Worm (Caenorhabditis elegans): ENCODE data around the gene F13E9.16.
A peak's percentile ranks its signal among the peaks of the same experiment; 100 is the strongest.

F13E9.16 gene

DNA sequence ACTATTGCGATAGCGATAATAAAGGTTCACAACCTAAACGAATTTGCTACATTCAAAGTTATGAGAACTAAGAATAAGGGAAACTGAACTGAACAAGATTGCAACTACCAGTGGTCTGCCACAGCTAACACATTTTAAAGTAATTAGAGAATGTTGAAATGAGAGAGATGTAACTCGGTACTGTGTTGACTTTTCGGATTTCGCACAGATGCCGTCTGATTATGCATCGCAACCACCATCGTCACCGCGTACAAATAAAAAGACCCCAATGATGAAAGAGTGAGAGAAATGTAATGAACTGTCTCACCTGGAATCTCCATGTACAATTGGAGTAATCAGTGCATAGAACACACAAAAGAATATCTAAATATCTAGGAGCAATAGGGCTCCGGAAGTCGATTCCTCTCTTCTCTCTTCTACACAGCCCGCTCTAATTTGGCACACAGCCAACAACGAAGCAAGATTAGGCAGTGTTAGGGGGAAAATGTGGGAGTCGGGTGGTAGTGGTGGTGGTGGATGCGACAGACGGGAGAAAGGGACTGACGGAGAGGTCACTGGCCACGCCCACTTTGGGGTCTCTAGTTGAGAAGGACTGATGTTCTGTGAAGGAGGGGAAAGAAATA is 18.4 kb downstream of the F13E9.16 start, which contains the start of gene F13E9.11:
F13E9.11 (minus strand) TSS at position 507 of the 623 bp plus-strand sequence.
- peak; percentile 15 for TF ChIP-seq tbx-2 (tag; optimal IDR thresholded peaks at IDR 0.05)
- TF ChIP-seq ceh-82 (tag; optimal IDR thresholded peaks at IDR 0.05), result peak in 1 of 3 experiments; percentile 43
- no peak for TF ChIP-seq irx-1 (tag; optimal IDR thresholded peaks at IDR 0.05)
- TF ChIP-seq nhr-47 (tag; optimal IDR thresholded peaks at IDR 0.05), result peak; percentile 2
- no peak for TF ChIP-seq nhr-84 (tag; optimal IDR thresholded peaks at IDR 0.05)
- TF ChIP-seq lin-14 (GFP tag; optimal IDR thresholded peaks at IDR 0.05), result peak; percentile 74
- TF ChIP-seq rnt-1 (tag; optimal IDR thresholded peaks at IDR 0.05), result peak; percentile 4
- TF ChIP-seq ets-5 (GFP tag; IDR thresholded peaks at IDR 0.05), result no peak

ce11 chrIV:10867370-10868146 is 19.6 kb downstream of the F13E9.16 start:
- TF ChIP-seq efl-1 (optimal IDR thresholded peaks at IDR 0.05), result no peak
- peak in 1 of 2 experiments; percentile 59 for TF ChIP-seq efl-1 (GFP tag; optimal IDR thresholded peaks at IDR 0.05 in 1 of 2)
- TF ChIP-seq mdl-1 (tag; optimal IDR thresholded peaks at IDR 0.05), result no peak
- TF ChIP-seq lin-35 (GFP tag; optimal IDR thresholded peaks at IDR 0.05), result no peak
- TF ChIP-seq ama-1 (optimal IDR thresholded peaks at IDR 0.05), result no peak
- no peak for TF ChIP-seq nhr-12 (tag; optimal IDR thresholded peaks at IDR 0.05)
- TF ChIP-seq C16A3.4 (tag; optimal IDR thresholded peaks at IDR 0.05), result no peak

ce11 chrIV:10864031-10864430 is 23.2 kb downstream of the F13E9.16 start, which contains the start of gene nish-1:
TSS of gene nish-1 (plus strand) at chrIV:10864331.
- no peak for TF ChIP-seq irx-1 (tag; optimal IDR thresholded peaks at IDR 0.05)
- TF ChIP-seq unc-62 (GFP tag; optimal IDR thresholded peaks at IDR 0.05), result no peak

- no peak for TF ChIP-seq efl-1 (optimal IDR thresholded peaks at IDR 0.05)
- peak in 1 of 2 experiments; percentile 41 for TF ChIP-seq efl-1 (GFP tag; optimal IDR thresholded peaks at IDR 0.05 in 1 of 2)
- TF ChIP-seq fkh-8 (tag; optimal IDR thresholded peaks at IDR 0.05), result no peak
Measured at ce11 chrIV:10861102-10861501, 26.1 kb downstream of the F13E9.16 start, which contains the start of gene rbm-22. TSS of gene rbm-22 (plus strand) at chrIV:10861402.

- peak in 1 of 2 experiments; percentile 61 for TF ChIP-seq mdl-1 (tag; optimal IDR thresholded peaks at IDR 0.05)
- TF ChIP-seq sptf-1 (tag; optimal IDR thresholded peaks at IDR 0.05), result no peak
- TF ChIP-seq Y116A8C.19 (tag; optimal IDR thresholded peaks at IDR 0.05; ENCODE audit: borderline replicate concordance), result no peak
- TF ChIP-seq ama-1 (optimal IDR thresholded peaks at IDR 0.05), result no peak
- TF ChIP-seq jun-1 (tag; optimal IDR thresholded peaks at IDR 0.05), result no peak
- no peak for TF ChIP-seq xbp-1 (tag; optimal IDR thresholded peaks at IDR 0.05)
- TF ChIP-seq ceh-90 (tag; optimal IDR thresholded peaks at IDR 0.05), result no peak
- no peak for TF ChIP-seq unc-98 (GFP tag; IDR thresholded peaks at IDR 0.05)
- no peak for TF ChIP-seq tbx-2 (tag; optimal IDR thresholded peaks at IDR 0.05)
- no peak for TF ChIP-seq dsc-1 (tag; optimal IDR thresholded peaks at IDR 0.05)
- peak; percentile 55 for TF ChIP-seq skn-1 (tag; optimal IDR thresholded peaks at IDR 0.05)
- TF ChIP-seq lin-14 (GFP tag; optimal IDR thresholded peaks at IDR 0.05), result peak; percentile 56
- TF ChIP-seq unc-30 (tag; optimal IDR thresholded peaks at IDR 0.05), result no peak
- TF ChIP-seq aha-1 (tag; optimal IDR thresholded peaks at IDR 0.05), result no peak
- peak in 1 of 2 experiments; percentile 52 for TF ChIP-seq lsy-2 (tag; optimal IDR thresholded peaks at IDR 0.05)
- TF ChIP-seq dpl-1 (GFP tag; optimal IDR thresholded peaks at IDR 0.05), result peak; percentile 8 to 32 (median 13)
- TF ChIP-seq C34B4.2 (tag; optimal IDR thresholded peaks at IDR 0.05), result no peak
- no peak for TF ChIP-seq fos-1 (tag; optimal IDR thresholded peaks at IDR 0.05)
- peak; percentile 2 for TF ChIP-seq mep-1 (tag; optimal IDR thresholded peaks at IDR 0.05)
- no peak for TF ChIP-seq ztf-4 (tag; optimal IDR thresholded peaks at IDR 0.05)
- TF ChIP-seq pax-3 (tag; optimal IDR thresholded peaks at IDR 0.05), result no peak
- peak; percentile 29 for TF ChIP-seq snu-23 (GFP tag; optimal IDR thresholded peaks at IDR 0.05)
- TF ChIP-seq nhr-84 (tag; optimal IDR thresholded peaks at IDR 0.05), result no peak
- no peak for TF ChIP-seq egl-13 (tag; optimal IDR thresholded peaks at IDR 0.05)
- no peak for TF ChIP-seq nhr-237 (tag; optimal IDR thresholded peaks at IDR 0.05)
- TF ChIP-seq C16A3.4 (tag; optimal IDR thresholded peaks at IDR 0.05), result peak; percentile 37
- TF ChIP-seq elt-3 (tag; optimal IDR thresholded peaks at IDR 0.05), result peak in 1 of 6 experiments; percentile 41
- TF ChIP-seq efl-1 (optimal IDR thresholded peaks at IDR 0.05), result peak in 1 of 2 experiments; percentile 34
- peak in 1 of 2 experiments; percentile 22 for TF ChIP-seq efl-1 (GFP tag; optimal IDR thresholded peaks at IDR 0.05 in 1 of 2)
- TF ChIP-seq unc-130 (tag; optimal IDR thresholded peaks at IDR 0.05), result no peak
- TF ChIP-seq irx-1 (tag; optimal IDR thresholded peaks at IDR 0.05), result no peak
- TF ChIP-seq lin-13 (GFP tag; optimal IDR thresholded peaks at IDR 0.05), result no peak
- TF ChIP-seq lin-35 (GFP tag; optimal IDR thresholded peaks at IDR 0.05), result peak; percentile 24 to 58
Measured at ce11 chrIV:10858300-10859016, 28.7 kb downstream of the F13E9.16 start, which contains the start of the genes T11G6.2 and hars-1. TSS of gene T11G6.2 (minus strand) at chrIV:10858496. TSS of gene hars-1 (plus strand) at chrIV:10858957.

Measured in whole organism, L1 larva.